Fruit fly (Drosophila melanogaster) whole organism, embryonic: Measurements from ENCODE around the gene Scamp.
A peak's percentile ranks its signal among the peaks of the same experiment; 100 is the strongest.

Experiments
- Adf1 ChIP-seq: fragments of 200-800 bp; sonication (Bioruptor generic); IDR thresholded peaks from 2 replicates; pipeline ENCODE4 v1.3.6; 2022; ENCODE audit warnings: missing biosample characterization, missing genetic modification characterization
- Bgb ChIP-seq: fragments of 200-800 bp; sonication (Bioruptor generic); IDR thresholded peaks from 2 replicates; pipeline ENCODE4 v1.3.6; 2022; ENCODE audit warnings: missing biosample characterization, missing genetic modification characterization; ENCODE audit not compliant: partially characterized antibody
- CG10543 ChIP-seq: fragments of 200-800 bp; sonication (Bioruptor generic); optimal IDR thresholded peaks from 3 replicates; lab custom pipeline; 2017; ENCODE audit warnings: missing biosample characterization, mild to moderate bottlenecking, missing genetic modification characterization, moderate library complexity
- CG11247 ChIP-seq: fragments of 200-800 bp; sonication (Bioruptor generic); IDR thresholded peaks from 2 replicates; pipeline ENCODE4 v1.3.6; 2022; ENCODE audit warnings: missing biosample characterization, missing genetic modification characterization
- CG12104 ChIP-seq: fragments of 200-800 bp; sonication (Bioruptor generic); optimal IDR thresholded peaks from 3 replicates; lab custom pipeline; 2016; ENCODE audit warnings: missing biosample characterization, missing genetic modification characterization
- CG12769 ChIP-seq: fragments of 200-800 bp; sonication (Bioruptor generic); optimal IDR thresholded peaks from 2 replicates; lab custom pipeline; 2019; ENCODE audit warnings: missing biosample characterization, mild to moderate bottlenecking, missing genetic modification characterization, moderate library complexity
- CG13287 ChIP-seq: fragments of 200-800 bp; sonication (Bioruptor generic); IDR thresholded peaks from 2 replicates; pipeline ENCODE4 v1.3.6; 2022; ENCODE audit warnings: missing biosample characterization, missing genetic modification characterization; ENCODE audit not compliant: partially characterized antibody
- CG14710 ChIP-seq: fragments of 200-800 bp; sonication (Bioruptor generic); optimal IDR thresholded peaks from 3 replicates; lab custom pipeline; 2019; ENCODE audit warnings: missing biosample characterization, mild to moderate bottlenecking, missing genetic modification characterization, moderate library complexity
- CG15696 ChIP-seq: fragments of 200-800 bp; sonication (Bioruptor generic); optimal IDR thresholded peaks from 2 replicates; lab custom pipeline; 2019; ENCODE audit warnings: missing biosample characterization, mild to moderate bottlenecking, missing genetic modification characterization, moderate library complexity
- CG17802 ChIP-seq: fragments of 200-800 bp; sonication (Bioruptor generic); optimal IDR thresholded peaks from 2 replicates; lab custom pipeline; 2018; ENCODE audit warnings: missing biosample characterization, mild to moderate bottlenecking, missing genetic modification characterization, moderate library complexity
- CG5180 ChIP-seq: fragments of 200-800 bp; sonication (Bioruptor generic); optimal IDR thresholded peaks from 3 replicates; lab custom pipeline; 2017; ENCODE audit warnings: missing biosample characterization, missing genetic modification characterization, mild to moderate bottlenecking, moderate library complexity, missing genetic modification reagents
- CG6683 ChIP-seq: fragments of 200-800 bp; sonication (Bioruptor generic); optimal IDR thresholded peaks from 2 replicates; lab custom pipeline; 2017; ENCODE audit warnings: missing biosample characterization, mild to moderate bottlenecking, missing genetic modification characterization, missing genetic modification reagents
- CG7745 ChIP-seq: fragments of 200-800 bp; sonication (Bioruptor generic); optimal IDR thresholded peaks from 2 replicates; lab custom pipeline; 2018; ENCODE audit warnings: missing biosample characterization, mild to moderate bottlenecking, missing genetic modification characterization, moderate library complexity
- CG7928 ChIP-seq: fragments of 200-800 bp; sonication (Bioruptor generic); optimal IDR thresholded peaks from 2 replicates; lab custom pipeline; 2017; ENCODE audit warnings: missing biosample characterization, mild to moderate bottlenecking, missing genetic modification characterization
- Doc3 ChIP-seq: fragments of 200-800 bp; sonication (Bioruptor generic); IDR thresholded peaks from 3 replicates; pipeline ENCODE4 v1.3.6; 2022; ENCODE audit warnings: missing biosample characterization, missing genetic modification characterization; ENCODE audit not compliant: partially characterized antibody
- Ets65A ChIP-seq: fragments of 200-800 bp; sonication (Bioruptor generic); peaks from one replicate; lab custom pipeline; 2016; ENCODE audit warnings: missing biosample characterization, missing genetic modification characterization
- Ets97D ChIP-seq: fragments of 200-800 bp; sonication (Bioruptor generic); optimal IDR thresholded peaks from 3 replicates; lab custom pipeline; 2016; ENCODE audit warnings: missing biosample characterization, missing genetic modification characterization
- Fer1 ChIP-seq: fragments of 200-800 bp; sonication (Bioruptor generic); optimal IDR thresholded peaks from 2 replicates; lab custom pipeline; 2017; ENCODE audit warnings: missing biosample characterization, mild to moderate bottlenecking, missing genetic modification characterization
- HLH3B ChIP-seq: fragments of 200-800 bp; sonication (Bioruptor generic); IDR thresholded peaks from 2 replicates; pipeline ENCODE4 v1.3.6; 2022; ENCODE audit warnings: missing biosample characterization, missing genetic modification characterization
- HLH4C ChIP-seq: fragments of 200-800 bp; sonication (Bioruptor generic); IDR thresholded peaks from 3 replicates; pipeline ENCODE4 v1.3.6; 2022; ENCODE audit warnings: missing biosample characterization, missing genetic modification characterization; ENCODE audit not compliant: partially characterized antibody
- Med ChIP-seq: fragments of 200-800 bp; sonication (Bioruptor generic); peaks from one replicate; lab custom pipeline; 2016; ENCODE audit warnings: missing biosample characterization, missing genetic modification characterization, mild to moderate bottlenecking, inconsistent platforms, moderate library complexity
- Ptx1 ChIP-seq: fragments of 200-800 bp; sonication (Bioruptor generic); IDR thresholded peaks from 2 replicates; pipeline ENCODE4 v1.3.6; 2022; ENCODE audit warnings: missing biosample characterization, missing genetic modification characterization
- Rfx ChIP-seq: fragments of 200-800 bp; sonication (Bioruptor generic); IDR thresholded peaks from 2 replicates; pipeline ENCODE4 v1.3.6; 2022; ENCODE audit warnings: missing biosample characterization, missing genetic modification characterization
- Scr ChIP-seq: fragments of 200-800 bp; sonication (Bioruptor generic); IDR thresholded peaks from 2 replicates; pipeline ENCODE4 v1.3.6; 2022; ENCODE audit warnings: missing biosample characterization, missing genetic modification characterization; ENCODE audit not compliant: partially characterized antibody
- cg ChIP-seq: fragments of 200-800 bp; sonication (Bioruptor generic); optimal IDR thresholded peaks from 3 replicates; lab custom pipeline; 2019; ENCODE audit warnings: missing biosample characterization, mild to moderate bottlenecking, missing genetic modification characterization, moderate library complexity
- chinmo ChIP-seq: fragments of 200-800 bp; sonication (Bioruptor generic); IDR thresholded peaks from 4 replicates; pipeline ENCODE4 v1.3.6; 2022; ENCODE audit warnings: missing biosample characterization, missing genetic modification characterization; ENCODE audit not compliant: partially characterized antibody
- chn ChIP-seq: fragments of 200-800 bp; sonication (Bioruptor generic); optimal IDR thresholded peaks from 2 replicates; lab custom pipeline; 2016; ENCODE audit warnings: missing biosample characterization, missing genetic modification characterization
- crol ChIP-seq: fragments of 200-800 bp; sonication (Bioruptor generic); IDR thresholded peaks from 2 replicates; pipeline ENCODE4 v1.3.6; 2022; ENCODE audit warnings: missing biosample characterization, missing genetic modification characterization
- exex ChIP-seq: fragments of 200-800 bp; sonication (Bioruptor generic); optimal IDR thresholded peaks from 4 replicates; lab custom pipeline; 2018; ENCODE audit warnings: missing biosample characterization, mild to moderate bottlenecking, missing genetic modification characterization, moderate library complexity
- fd96Cb ChIP-seq: fragments of 200-800 bp; sonication (Bioruptor generic); optimal IDR thresholded peaks from 2 replicates; lab custom pipeline; 2018; ENCODE audit warnings: missing biosample characterization, mild to moderate bottlenecking, missing genetic modification characterization, moderate library complexity
- jigr1 ChIP-seq: fragments of 200-800 bp; sonication (Bioruptor generic); IDR thresholded peaks from 3 replicates; pipeline ENCODE4 v1.3.6; 2022; ENCODE audit warnings: missing biosample characterization, missing genetic modification characterization
- ken ChIP-seq: fragments of 200-800 bp; sonication (Bioruptor generic); IDR thresholded peaks from 3 replicates; pipeline ENCODE4 v1.3.6; 2022; ENCODE audit warnings: missing biosample characterization, missing genetic modification characterization
- kni ChIP-seq: fragments of 200-800 bp; sonication (Bioruptor generic); optimal IDR thresholded peaks from 3 replicates; lab custom pipeline; 2017; ENCODE audit warnings: mild to moderate bottlenecking, missing biosample characterization, missing genetic modification reagents, missing genetic modification characterization
- nom ChIP-seq: fragments of 200-800 bp; sonication (Bioruptor generic); optimal IDR thresholded peaks from 2 replicates; lab custom pipeline; 2017; ENCODE audit warnings: missing biosample characterization, missing genetic modification characterization, mild to moderate bottlenecking, moderate library complexity, missing genetic modification reagents
- oc ChIP-seq: fragments of 200-800 bp; sonication (Bioruptor generic); optimal IDR thresholded peaks from 2 replicates; lab custom pipeline; 2018; ENCODE audit warnings: missing biosample characterization, mild to moderate bottlenecking, missing genetic modification characterization, moderate library complexity
- pros ChIP-seq: fragments of 200-800 bp; sonication (Bioruptor generic); optimal IDR thresholded peaks from 3 replicates; lab custom pipeline; 2019; ENCODE audit warnings: missing biosample characterization, mild to moderate bottlenecking, missing genetic modification characterization, moderate library complexity
- ranshi ChIP-seq: fragments of 200-800 bp; sonication (Bioruptor generic); IDR thresholded peaks from 2 replicates; pipeline ENCODE4 v1.3.6; 2022; ENCODE audit warnings: missing biosample characterization, missing genetic modification characterization
- run ChIP-seq: fragments of 200-800 bp; sonication (Bioruptor generic); optimal IDR thresholded peaks from 3 replicates; lab custom pipeline; 2018; ENCODE audit warnings: missing biosample characterization, mild to moderate bottlenecking, missing genetic modification characterization
- salm ChIP-seq: fragments of 200-800 bp; sonication (Bioruptor generic); optimal IDR thresholded peaks from 2 replicates; lab custom pipeline; 2018; ENCODE audit warnings: missing biosample characterization, mild to moderate bottlenecking, missing genetic modification characterization
- zfh2 ChIP-seq: fragments of 200-800 bp; sonication (Bioruptor generic); optimal IDR thresholded peaks from 2 replicates; lab custom pipeline; 2016; ENCODE audit warnings: missing biosample characterization, missing genetic modification characterization

The Scamp gene

dm6 chrX:15465410-15465809 lies 15.7 kb upstream of the Scamp start (continued):
- TF ChIP-seq CG7745 (no peak), exex (peak; percentile 44), CG6683 (GFP tag; lab: Kevin White, UChicago) (no peak), zfh2 (GFP tag; lab: Kevin White, UChicago) (no peak), Adf1 (GFP tag; lab: Robert Waterston, UW) (peak; percentile 60), Scr (GFP tag; lab: Robert Waterston, UW) (0 out of 2 replicates have a peak, but pooled peaks have one; percentile 12), Ets65A (GFP tag; lab: Kevin White, UChicago) (no peak), Bgb (GFP tag; lab: Robert Waterston, UW) (peak; percentile 41; the same call in 1 of the 2 replicates), Doc3 (GFP tag; lab: Robert Waterston, UW) (0 out of 3 replicates have a peak, but pooled peaks have one; percentile 19), CG11247 (GFP tag; lab: Robert Waterston, UW) (no peak), oc (no peak), Fer1 (GFP tag; lab: Kevin White, UChicago) (peak; percentile 7), CG13287 (GFP tag; lab: Robert Waterston, UW) (peak; percentile 14; the same call in 1 of the 2 replicates), Rfx (GFP tag; lab: Robert Waterston, UW) (0 out of 2 replicates have a peak, but pooled peaks have one; percentile 4), CG5180 (GFP tag; lab: Kevin White, UChicago) (no peak), run (tag; lab: Kevin White, UChicago) (no peak), CG17802 (tag; lab: Kevin White, UChicago) (no peak), crol (GFP tag; lab: Robert Waterston, UW) (peak; percentile 96), HLH3B (peak; percentile 17; the same call in 1 of the 2 replicates), salm (tag; lab: Kevin White, UChicago) (no peak), chn (GFP tag; lab: Kevin White, UChicago) (no peak), ranshi (GFP tag; lab: Robert Waterston, UW) (no peak), CG12769 (no peak), chinmo (GFP tag; lab: Robert Waterston, UW) (peak; percentile 94), CG12104 (GFP tag; lab: Kevin White, UChicago) (no peak), kni (GFP tag; lab: Kevin White, UChicago) (peak; percentile 68), cg (GFP tag; lab: Kevin White, UChicago) (peak; percentile 33), HLH4C (GFP tag; lab: Robert Waterston, UW) (no peak), CG15696 (tag; lab: Kevin White, UChicago) (no peak), Med (GFP tag; lab: Kevin White, UChicago) (peak; percentile 71), fd96Cb (tag; lab: Kevin White, UChicago) (no peak), jigr1 (no peak), pros (peak; percentile 73), CG7928 (GFP tag; lab: Kevin White, UChicago) (no peak), ken (no peak), Ets97D (GFP tag; lab: Kevin White, UChicago) (no peak), nom (GFP tag; lab: Kevin White, UChicago) (peak; percentile 1), CG14710 (no peak), CG10543 (peak; percentile 89), Ptx1 (GFP tag; lab: Robert Waterston, UW) (no peak)
